Worm (Caenorhabditis elegans) whole organism, late embryonic: ENCODE measurements around the gene glf-1.

Source experiments
- ama-1 ChIP-seq: fragments of 150-350 bp; optimal IDR thresholded peaks from 2 replicates; lab custom pipeline; 2014
- che-1 ChIP-seq: sonication (generic microtip); optimal IDR thresholded peaks from 2 replicates; lab custom pipeline; 2016; ENCODE audit warnings: mild to moderate bottlenecking, missing genetic modification characterization, missing compliant biosample characterization
- fax-1 ChIP-seq: sonication (generic microtip); optimal IDR thresholded peaks from 2 replicates; lab custom pipeline; 2016; ENCODE audit warnings: missing genotype, missing genetic modification characterization, missing compliant biosample characterization
- fkh-10 ChIP-seq: fragments of 150-350 bp; optimal IDR thresholded peaks from 2 replicates; lab custom pipeline; 2014; ENCODE audit warnings: missing biosample characterization, missing genetic modification reagents, missing genetic modification characterization
- hlh-15 ChIP-seq: sonication (generic microtip); optimal IDR thresholded peaks from 2 replicates; lab custom pipeline; 2016; ENCODE audit warnings: missing genetic modification characterization, missing compliant biosample characterization
- nfya-1 ChIP-seq: sonication (generic microtip); optimal IDR thresholded peaks from 2 replicates; lab custom pipeline; 2017; ENCODE audit warnings: missing genetic modification characterization, mild to moderate bottlenecking, missing compliant biosample characterization, antibody characterized with exemption, moderate library complexity
- nhr-11 ChIP-seq: fragments of 150-350 bp; optimal IDR thresholded peaks from 2 replicates; lab custom pipeline; 2014; ENCODE audit warnings: missing biosample characterization, missing genetic modification characterization
- npax-4 ChIP-seq: sonication (generic microtip); optimal IDR thresholded peaks from 2 replicates; lab custom pipeline; 2016; ENCODE audit warnings: missing genetic modification characterization, missing compliant biosample characterization
- pqm-1 ChIP-seq: sonication (generic microtip); optimal IDR thresholded peaks from 2 replicates; lab custom pipeline; 2016; ENCODE audit warnings: missing genetic modification characterization, missing compliant biosample characterization
- sox-2 ChIP-seq: fragments of 200-800 bp; sonication (Bioruptor generic); IDR thresholded peaks from 2 replicates; pipeline ENCODE4 v1.3.6; 2022; ENCODE audit warnings: missing genetic modification reagents, missing genetic modification characterization, missing compliant biosample characterization
- zip-5 ChIP-seq: sonication (generic microtip); optimal IDR thresholded peaks from 2 replicates; lab custom pipeline; 2016; ENCODE audit warnings: missing genetic modification characterization, missing compliant biosample characterization

ce11 chrIV:5915152-5915551, 29.5 kb downstream of the glf-1 start:
- no peak for TF ChIP-seq nfya-1 (tag; lab: Kevin White, UChicago)
- TF ChIP-seq che-1 (tag; lab: Kevin White, UChicago): no peak
- no peak for TF ChIP-seq fkh-10 (GFP tag; lab: Kevin White, UChicago)
- no peak for TF ChIP-seq hlh-15 (tag; lab: Kevin White, UChicago)
- TF ChIP-seq sox-2 (GFP tag; lab: Robert Waterston, UW): no peak
- TF ChIP-seq nhr-11 (tag; lab: Kevin White, UChicago): no peak
- TF ChIP-seq fax-1 (tag; lab: Kevin White, UChicago): no peak
- no peak for TF ChIP-seq ama-1
- no peak for TF ChIP-seq zip-5 (tag; lab: Kevin White, UChicago)
- TF ChIP-seq pqm-1: no peak
- TF ChIP-seq npax-4: no peak
